Fruit fly (Drosophila melanogaster) whole organism, embryonic: ENCODE results near the gene CG45072.
A peak's percentile ranks its signal among the peaks of the same experiment; 100 is the strongest.

Source experiments
- Abd-B ChIP-seq: fragments of 200-800 bp; sonication (Bioruptor generic); optimal IDR thresholded peaks from 2 replicates; lab custom pipeline; 2018; ENCODE audit warnings: missing biosample characterization, mild to moderate bottlenecking, missing genetic modification characterization, moderate library complexity
- BtbVII ChIP-seq: fragments of 200-800 bp; sonication (Bioruptor generic); optimal IDR thresholded peaks from 3 replicates; lab custom pipeline; 2017; ENCODE audit warnings: missing biosample characterization, mild to moderate bottlenecking, missing genetic modification characterization
- CG10147 ChIP-seq: fragments of 200-800 bp; sonication (Bioruptor generic); optimal IDR thresholded peaks from 2 replicates; lab custom pipeline; 2019; ENCODE audit warnings: missing biosample characterization, mild to moderate bottlenecking, missing genetic modification characterization, moderate library complexity
- CG10321 ChIP-seq: fragments of 200-800 bp; sonication (Bioruptor generic); IDR thresholded peaks from 2 replicates; pipeline ENCODE4 v1.3.6; 2022; ENCODE audit warnings: missing biosample characterization, missing genetic modification characterization
- CG11456 ChIP-seq: fragments of 200-800 bp; sonication (Bioruptor generic); IDR thresholded peaks from 3 replicates; pipeline ENCODE4 v1.3.6; 2022; ENCODE audit warnings: missing biosample characterization, missing genetic modification characterization
- CG12769 ChIP-seq: fragments of 200-800 bp; sonication (Bioruptor generic); optimal IDR thresholded peaks from 2 replicates; lab custom pipeline; 2019; ENCODE audit warnings: missing biosample characterization, mild to moderate bottlenecking, missing genetic modification characterization, moderate library complexity
- CG14667 ChIP-seq: fragments of 200-800 bp; sonication (Bioruptor generic); IDR thresholded peaks from 2 replicates; pipeline ENCODE4 v1.3.6; 2022; ENCODE audit warnings: missing biosample characterization, missing genetic modification characterization
- CG15601 ChIP-seq: fragments of 200-800 bp; sonication (Bioruptor generic); optimal IDR thresholded peaks from 3 replicates; lab custom pipeline; 2019; ENCODE audit warnings: missing biosample characterization, mild to moderate bottlenecking, missing genetic modification characterization, moderate library complexity
- CG15696 ChIP-seq: fragments of 200-800 bp; sonication (Bioruptor generic); optimal IDR thresholded peaks from 2 replicates; lab custom pipeline; 2019; ENCODE audit warnings: missing biosample characterization, mild to moderate bottlenecking, missing genetic modification characterization, moderate library complexity
- CG17912 ChIP-seq: fragments of 200-800 bp; sonication (Bioruptor generic); optimal IDR thresholded peaks from 2 replicates; lab custom pipeline; 2018; ENCODE audit warnings: missing biosample characterization, mild to moderate bottlenecking, missing genetic modification characterization
- CG3407 ChIP-seq: fragments of 200-800 bp; sonication (Bioruptor generic); optimal IDR thresholded peaks from 2 replicates; lab custom pipeline; 2018; ENCODE audit warnings: missing biosample characterization, mild to moderate bottlenecking, missing genetic modification characterization
- CG4854 ChIP-seq: fragments of 200-800 bp; sonication (Bioruptor generic); optimal IDR thresholded peaks from 2 replicates; lab custom pipeline; 2016; ENCODE audit warnings: missing biosample characterization, missing genetic modification characterization, inconsistent platforms
- CG5953 ChIP-seq: fragments of 200-800 bp; sonication (Bioruptor generic); IDR thresholded peaks from 2 replicates; pipeline ENCODE4 v1.3.6; 2022; ENCODE audit warnings: missing biosample characterization, missing genetic modification characterization
- CG6765 ChIP-seq: fragments of 200-800 bp; sonication (Bioruptor generic); optimal IDR thresholded peaks from 3 replicates; lab custom pipeline; 2017; ENCODE audit warnings: missing biosample characterization, mild to moderate bottlenecking, missing genetic modification characterization
- CG7987 ChIP-seq: fragments of 200-800 bp; sonication (Bioruptor generic); optimal IDR thresholded peaks from 2 replicates; lab custom pipeline; 2018; ENCODE audit warnings: missing biosample characterization, mild to moderate bottlenecking, missing genetic modification characterization, moderate library complexity
- CG8089 ChIP-seq: fragments of 200-800 bp; sonication (Bioruptor generic); optimal IDR thresholded peaks from 3 replicates; lab custom pipeline; 2016; ENCODE audit warnings: missing biosample characterization, missing genetic modification characterization
- CG9932 ChIP-seq: fragments of 200-800 bp; sonication (Bioruptor generic); IDR thresholded peaks from 2 replicates; pipeline ENCODE4 v1.3.6; 2022; ENCODE audit warnings: missing biosample characterization, missing genetic modification characterization
- Dref ChIP-seq: fragments of 200-800 bp; sonication (Bioruptor generic); IDR thresholded peaks from 2 replicates; pipeline ENCODE4 v1.3.6; 2022; ENCODE audit warnings: missing biosample characterization, missing genetic modification characterization
- Elba2 ChIP-seq: fragments of 200-800 bp; sonication (Bioruptor generic); optimal IDR thresholded peaks from 3 replicates; lab custom pipeline; 2016; ENCODE audit warnings: missing biosample characterization, missing genetic modification characterization
- GATAe ChIP-seq: fragments of 200-800 bp; sonication (Bioruptor generic); conservative IDR thresholded peaks from 2 replicates; pipeline ENCODE4 v1.3.6; 2022; ENCODE audit warnings: missing biosample characterization, missing genetic modification characterization
- HmgD ChIP-seq: fragments of 200-800 bp; sonication (Bioruptor generic); optimal IDR thresholded peaks from 3 replicates; lab custom pipeline; 2016; ENCODE audit warnings: missing biosample characterization, missing genetic modification characterization
- Hmx ChIP-seq: fragments of 200-800 bp; sonication (Bioruptor generic); optimal IDR thresholded peaks from 2 replicates; lab custom pipeline; 2016; ENCODE audit warnings: missing biosample characterization, missing genetic modification characterization
- Hr51 ChIP-seq, 2 experiments: fragments of 200-800 bp; sonication (Bioruptor generic); optimal IDR thresholded peaks; 2 replicates in 1 of 2; 3 replicates in 1 of 2; lab custom pipeline; 2016 to 2018; ENCODE audit warnings: missing biosample characterization in 2 of 2, missing genetic modification characterization in 2 of 2, mild to moderate bottlenecking in 1 of 2, moderate library complexity in 1 of 2
- Hr78 ChIP-seq, 2 experiments: fragments of 200-800 bp in 1 of 2; fragments of >200 bp in 1 of 2; sonication (Bioruptor generic) in 1 of 2; optimal IDR thresholded peaks; 2 replicates each; lab custom pipeline; 2017 to 2019; ENCODE audit warnings: missing biosample characterization in 2 of 2, missing genetic modification characterization in 2 of 2, mild to moderate bottlenecking in 1 of 2, moderate library complexity in 1 of 2
- Lhr ChIP-seq: fragments of 200-800 bp; sonication (Bioruptor generic); optimal IDR thresholded peaks from 3 replicates; lab custom pipeline; 2017; ENCODE audit warnings: mild to moderate bottlenecking, missing biosample characterization, missing genetic modification reagents, missing genetic modification characterization
- Lpt ChIP-seq: fragments of >200 bp; optimal IDR thresholded peaks from 2 replicates; lab custom pipeline; 2018; ENCODE audit warnings: missing biosample characterization, missing genetic modification characterization
- Med ChIP-seq: fragments of 200-800 bp; sonication (Bioruptor generic); peaks from one replicate; lab custom pipeline; 2016; ENCODE audit warnings: missing biosample characterization, missing genetic modification characterization, mild to moderate bottlenecking, inconsistent platforms, moderate library complexity
- Sox100B ChIP-seq: fragments of 200-800 bp; sonication (Bioruptor generic); optimal IDR thresholded peaks from 3 replicates; lab custom pipeline; 2018; ENCODE audit warnings: missing biosample characterization, mild to moderate bottlenecking, missing genetic modification characterization
- ab ChIP-seq: fragments of 200-800 bp; sonication (Bioruptor generic); optimal IDR thresholded peaks from 2 replicates; lab custom pipeline; 2016; ENCODE audit warnings: missing biosample characterization, missing genetic modification characterization
- az2 ChIP-seq: fragments of 200-800 bp; sonication (Bioruptor generic); optimal IDR thresholded peaks from 3 replicates; lab custom pipeline; 2016; ENCODE audit warnings: missing biosample characterization, missing genetic modification characterization
- bcd ChIP-seq: fragments of 200-800 bp; sonication (Bioruptor generic); optimal IDR thresholded peaks from 2 replicates; lab custom pipeline; 2017; ENCODE audit warnings: missing biosample characterization, mild to moderate bottlenecking, missing genetic modification characterization
- cas ChIP-seq: fragments of 200-800 bp; sonication (Bioruptor generic); IDR thresholded peaks from 2 replicates; pipeline ENCODE4 v1.3.6; 2022; ENCODE audit warnings: missing biosample characterization, missing genetic modification characterization
- crp ChIP-seq, 2 experiments: fragments of 200-800 bp; sonication (Bioruptor generic); optimal IDR thresholded peaks; 2 replicates in 1 of 2; 3 replicates in 1 of 2; lab custom pipeline; 2017; ENCODE audit warnings: missing biosample characterization in 2 of 2, missing genetic modification characterization in 2 of 2, mild to moderate bottlenecking in 1 of 2, moderate library complexity in 1 of 2
- eyg ChIP-seq: fragments of 200-800 bp; sonication (Bioruptor generic); optimal IDR thresholded peaks from 3 replicates; lab custom pipeline; 2016; ENCODE audit warnings: missing biosample characterization, missing genetic modification characterization
- fd96Cb ChIP-seq: fragments of 200-800 bp; sonication (Bioruptor generic); optimal IDR thresholded peaks from 2 replicates; lab custom pipeline; 2018; ENCODE audit warnings: missing biosample characterization, mild to moderate bottlenecking, missing genetic modification characterization, moderate library complexity
- fru ChIP-seq: fragments of >200 bp; optimal IDR thresholded peaks from 2 replicates; lab custom pipeline; 2017
- grn ChIP-seq: fragments of 200-800 bp; sonication (Bioruptor generic); optimal IDR thresholded peaks from 3 replicates; lab custom pipeline; 2017; ENCODE audit warnings: missing biosample characterization, missing genetic modification characterization
- gt ChIP-seq: fragments of 200-800 bp; sonication (Bioruptor generic); IDR thresholded peaks from 2 replicates; pipeline ENCODE4 v1.3.6; 2022; ENCODE audit warnings: missing biosample characterization, missing genetic modification characterization
- her ChIP-seq: fragments of 200-800 bp; sonication (Bioruptor generic); optimal IDR thresholded peaks from 2 replicates; lab custom pipeline; 2016; ENCODE audit warnings: missing biosample characterization, missing genetic modification characterization
- kni ChIP-seq: fragments of 200-800 bp; sonication (Bioruptor generic); optimal IDR thresholded peaks from 3 replicates; lab custom pipeline; 2017; ENCODE audit warnings: mild to moderate bottlenecking, missing biosample characterization, missing genetic modification reagents, missing genetic modification characterization
- lbe ChIP-seq: fragments of 200-800 bp; sonication (Bioruptor generic); optimal IDR thresholded peaks from 2 replicates; lab custom pipeline; 2016; ENCODE audit warnings: missing biosample characterization, mild to moderate bottlenecking, missing genetic modification characterization
- mirr ChIP-seq: fragments of 200-800 bp; sonication (Bioruptor generic); optimal IDR thresholded peaks from 3 replicates; lab custom pipeline; 2018; ENCODE audit warnings: missing biosample characterization, mild to moderate bottlenecking, missing genetic modification characterization
- nom ChIP-seq: fragments of 200-800 bp; sonication (Bioruptor generic); optimal IDR thresholded peaks from 2 replicates; lab custom pipeline; 2017; ENCODE audit warnings: missing biosample characterization, missing genetic modification characterization, mild to moderate bottlenecking, moderate library complexity, missing genetic modification reagents
- pb ChIP-seq: fragments of 200-800 bp; sonication (Bioruptor generic); optimal IDR thresholded peaks from 3 replicates; lab custom pipeline; 2016; ENCODE audit warnings: missing biosample characterization, missing genetic modification characterization
- ro ChIP-seq: fragments of 200-800 bp; sonication (Bioruptor generic); IDR thresholded peaks from 2 replicates; pipeline ENCODE4 v1.3.6; 2022; ENCODE audit warnings: missing biosample characterization, missing genetic modification characterization
- row ChIP-seq: fragments of 200-800 bp; sonication (Bioruptor generic); IDR thresholded peaks from 3 replicates; pipeline ENCODE4 v1.3.6; 2022; ENCODE audit warnings: missing biosample characterization, missing genetic modification characterization
- sc ChIP-seq, 3 experiments: fragments of >200 bp in 2 of 3; fragments of 200-800 bp in 1 of 3; sonication (Bioruptor generic) in 1 of 3; optimal IDR thresholded peaks; 2 replicates in 2 of 3; 3 replicates in 1 of 3; lab custom pipeline; 2017; ENCODE audit warnings: mild to moderate bottlenecking in 1 of 3, missing biosample characterization in 1 of 3, missing genetic modification characterization in 1 of 3, missing genetic modification reagents in 1 of 3
- schlank ChIP-seq: fragments of 200-800 bp; sonication (Bioruptor generic); optimal IDR thresholded peaks from 2 replicates; lab custom pipeline; 2018; ENCODE audit warnings: missing biosample characterization, mild to moderate bottlenecking, missing genetic modification characterization
- stwl ChIP-seq: fragments of 200-800 bp; sonication (Bioruptor generic); optimal IDR thresholded peaks from 3 replicates; lab custom pipeline; 2018; ENCODE audit warnings: missing biosample characterization, mild to moderate bottlenecking, missing genetic modification characterization, moderate library complexity
- sug ChIP-seq: fragments of 200-800 bp; optimal IDR thresholded peaks from 2 replicates; lab custom pipeline; 2019; ENCODE audit warnings: missing biosample characterization, mild to moderate bottlenecking, missing genetic modification characterization, moderate library complexity
- vfl ChIP-seq: fragments of 200-800 bp; sonication (Bioruptor generic); optimal IDR thresholded peaks from 2 replicates; lab custom pipeline; 2016; ENCODE audit warnings: missing biosample characterization, missing genetic modification characterization

Gene CG45072

DNA sequence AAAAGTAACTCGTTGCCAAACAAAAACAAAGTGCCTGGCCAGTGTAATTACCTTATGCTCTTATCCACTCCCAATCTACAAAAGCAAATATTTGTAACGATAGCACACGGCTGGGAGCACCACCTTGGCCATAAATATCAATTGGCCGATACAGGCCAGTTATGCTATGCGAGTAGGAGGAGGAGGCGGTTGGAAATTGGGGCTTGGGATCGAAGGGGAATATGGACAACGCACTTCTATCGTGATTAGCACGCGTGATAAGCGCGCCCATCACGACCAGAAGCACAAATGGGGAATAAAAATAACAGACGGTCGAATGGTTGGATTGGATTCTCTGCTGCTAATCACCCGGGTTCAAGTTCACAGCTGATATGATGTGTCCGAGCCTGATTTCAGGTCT lies 16.5 kb downstream of the CG45072 start (continued):
- TF ChIP-seq eyg (no peak), CG4854 (GFP tag; lab: Kevin White, UChicago) (no peak), fd96Cb (tag; lab: Kevin White, UChicago) (no peak), Lpt (GFP tag; lab: Kevin White, UChicago) (no peak), CG15696 (tag; lab: Kevin White, UChicago) (no peak), lbe (no peak), pb (no peak), GATAe (GFP tag; lab: Robert Waterston, UW) (0 out of 2 replicates have a peak, but pooled peaks have one; percentile 27), kni (GFP tag; lab: Kevin White, UChicago) (no peak), CG10147 (GFP tag; lab: Kevin White, UChicago) (no peak), HmgD (no peak), sug (tag; lab: Kevin White, UChicago) (peak; percentile 87), mirr (peak; percentile 5), gt (GFP tag; lab: Robert Waterston, UW) (no peak), Lhr (GFP tag; lab: Kevin White, UChicago) (no peak), vfl (no peak), cas (GFP tag; lab: Robert Waterston, UW) (no peak), stwl (tag; lab: Kevin White, UChicago) (no peak), CG11456 (no peak), az2 (no peak), CG5953 (GFP tag; lab: Robert Waterston, UW) (no peak), Dref (GFP tag; lab: Robert Waterston, UW) (no peak), CG10321 (GFP tag; lab: Robert Waterston, UW) (no peak), CG14667 (GFP tag; lab: Robert Waterston, UW) (no peak), bcd (GFP tag; lab: Kevin White, UChicago) (no peak), sc (optimal IDR thresholded peaks at IDR 0.05; lab: Kevin White, UChicago) (no peak), sc (GFP tag; optimal IDR thresholded peaks at IDR 0.05; lab: Kevin White, UChicago) (no peak), CG8089 (GFP tag; lab: Kevin White, UChicago) (no peak), fru (no peak), CG6765 (no peak), grn (peak; percentile 97), her (GFP tag; lab: Kevin White, UChicago) (no peak), Hmx (GFP tag; lab: Kevin White, UChicago) (no peak), CG7987 (GFP tag; lab: Kevin White, UChicago) (peak; percentile 58), Med (GFP tag; lab: Kevin White, UChicago) (peak; percentile 58), Sox100B (GFP tag; lab: Kevin White, UChicago) (no peak), nom (no peak), Hr78 (GFP tag; optimal IDR thresholded peaks at IDR 0.05; lab: Kevin White, UChicago) (peak in 1 of 2 experiments; percentile 41), CG3407 (GFP tag; lab: Kevin White, UChicago) (no peak), CG9932 (GFP tag; lab: Robert Waterston, UW) (no peak), CG17912 (GFP tag; lab: Kevin White, UChicago) (no peak), crp (GFP tag; optimal IDR thresholded peaks at IDR 0.05; lab: Kevin White, UChicago) (no peak), ro (GFP tag; lab: Robert Waterston, UW) (no peak), BtbVII (GFP tag; lab: Kevin White, UChicago) (no peak), ab (no peak), schlank (tag; lab: Kevin White, UChicago) (no peak), Hr51 (GFP tag; optimal IDR thresholded peaks at IDR 0.05; lab: Kevin White, UChicago) (no peak), CG15601 (tag; lab: Kevin White, UChicago) (no peak), CG12769 (peak; percentile 82), Abd-B (GFP tag; lab: Kevin White, UChicago) (no peak), Elba2 (GFP tag; lab: Kevin White, UChicago) (no peak), row (no peak)
